Worm (Caenorhabditis elegans) whole organism, L4/young adult: Measurements from ENCODE around the gene best-7.

Experiments used
- W03F9.2 ChIP-seq: fragments of 150-350 bp; optimal IDR thresholded peaks from 2 replicates; lab custom pipeline; 2014; ENCODE audit warnings: missing biosample characterization, missing genetic modification characterization
- him-1 ChIP-seq: sonication (generic microtip); optimal IDR thresholded peaks from 2 replicates; lab custom pipeline; 2016; ENCODE audit warnings: missing genotype, missing genetic modification reagents, missing genetic modification characterization, missing compliant biosample characterization

- TF ChIP-seq W03F9.2 (tag; lab: Kevin White, UChicago), result no peak
- no peak for TF ChIP-seq him-1 (tag; lab: Kevin White, UChicago)
Measured at ce11 chrIV:11271262-11271661, 41.2 kb upstream of the best-7 start, which contains the start of gene nhr-7.
